Fruit fly (Drosophila melanogaster): Measurements from ENCODE around the gene CG3097.

- TF ChIP-seq CG8478 (optimal IDR thresholded peaks at IDR 0.05): no peak
- TF ChIP-seq CTCF (optimal IDR thresholded peaks at IDR 0.05): no peak
Observed at dm6 chrX:5741625-5742024, 29.0 kb downstream of the CG3097 start.

Data from S2 (cell line).